2 fruit fly cellular contexts compared by ENCODE assay signal in genomic region chrX:17398215-17398614, dm6.
TF ChIP-seq lines count a peak whose summit lies in the region.

No protein-coding gene starts in this region.

- TF ChIP-seq CTCF in whole organism, embryonic (GFP tag; optimal IDR thresholded peaks at IDR 0.05; lab: Kevin White, UChicago) = no peak

TF ChIP-seq in whole organism, embryonic, 481 proteins besides CTCF, POLR2A, EP300 and RAD21:
- TF ChIP-seq Hr39 (optimal IDR thresholded peaks at IDR 0.05; lab: Kevin White, UChicago) = peak; percentile 35
- TF ChIP-seq CG30431 (GFP tag; optimal IDR thresholded peaks at IDR 0.05; lab: Kevin White, UChicago) = no peak
- no peak for TF ChIP-seq so (GFP tag; IDR thresholded peaks at IDR 0.05; lab: Robert Waterston, UW)
- no peak for TF ChIP-seq Hr78 (GFP tag; optimal IDR thresholded peaks at IDR 0.05; lab: Kevin White, UChicago)

TF ChIP-seq in whole organism, wandering third instar larva, 38 proteins besides CTCF, POLR2A, EP300 and RAD21:
- TF ChIP-seq psq (GFP tag; optimal IDR thresholded peaks at IDR 0.05; lab: Kevin White, UChicago) (no peak), Dfd (GFP tag; optimal IDR thresholded peaks at IDR 0.05; lab: Kevin White, UChicago) (peak; percentile 97)

Comparison
In these comparisons a context has a peak if more than half of its experiments do, and no peak if none do; other contexts are left out.
1. Of the 10 proteins assayed by ChIP-seq in both whole organism, embryonic and whole organism, wandering third instar larva: peak only in whole organism, embryonic: none; only in whole organism, wandering third instar larva: Dfd; in both: none; in neither: 9.